3 fruit fly cellular contexts compared by ENCODE assay signal in genomic region chrX:15615426-15615825, dm6.
TF ChIP-seq lines count a peak whose summit lies in the region.

No protein-coding gene starts in this region.

TF ChIP-seq in whole organism, embryonic, 481 proteins besides CTCF, POLR2A, EP300 and RAD21 (continued from another document and continues in another):
- TF ChIP-seq CG30431 (GFP tag; optimal IDR thresholded peaks at IDR 0.05; lab: Kevin White, UChicago) (no peak), Dbx (GFP tag; IDR thresholded peaks at IDR 0.05; lab: Robert Waterston, UW) (no peak), Scr (GFP tag; IDR thresholded peaks at IDR 0.05; lab: Robert Waterston, UW; ENCODE audit: partially characterized antibody) (no peak), CG17359 (tag; optimal IDR thresholded peaks at IDR 0.05; lab: Kevin White, UChicago) (peak; percentile 74), HLHmδ (GFP tag; optimal IDR thresholded peaks at IDR 0.05; lab: Kevin White, UChicago) (no peak), yki (optimal IDR thresholded peaks at IDR 0.05; lab: Kevin White, UChicago) (no peak), CG10959 (GFP tag; IDR thresholded peaks at IDR 0.05; lab: Robert Waterston, UW) (peak; percentile 62; the same call in 1 of the 2 replicates), hkb (optimal IDR thresholded peaks at IDR 0.05; lab: Kevin White, UChicago) (no peak), hkb (GFP tag; IDR thresholded peaks at IDR 0.05; lab: Robert Waterston, UW) (peak; percentile 75), CG4404 (GFP tag; IDR thresholded peaks at IDR 0.05; lab: Robert Waterston, UW) (no peak), Hr78 (GFP tag; optimal IDR thresholded peaks at IDR 0.05; lab: Kevin White, UChicago) (no peak), Lhr (GFP tag; optimal IDR thresholded peaks at IDR 0.05; lab: Kevin White, UChicago) (no peak), pnt (GFP tag; optimal IDR thresholded peaks at IDR 0.05; lab: Kevin White, UChicago) (no peak), CG2199 (GFP tag; IDR thresholded peaks at IDR 0.05; lab: Robert Waterston, UW) (no peak), CG4730 (GFP tag; IDR thresholded peaks at IDR 0.05; lab: Robert Waterston, UW) (0 out of 2 replicates have a peak, but pooled peaks have one; percentile 13), Oaz (GFP tag; IDR thresholded peaks at IDR 0.05; lab: Robert Waterston, UW) (no peak), Doc3 (GFP tag; IDR thresholded peaks at IDR 0.05; lab: Robert Waterston, UW; ENCODE audit: partially characterized antibody) (no peak), btn (GFP tag; optimal IDR thresholded peaks at IDR 0.05; lab: Kevin White, UChicago) (no peak), CG8089 (GFP tag; optimal IDR thresholded peaks at IDR 0.05; lab: Kevin White, UChicago) (no peak), jing (GFP tag; optimal IDR thresholded peaks at IDR 0.05; lab: Kevin White, UChicago) (peak; percentile 19), NK7.1 (GFP tag; optimal IDR thresholded peaks at IDR 0.05; lab: Kevin White, UChicago) (peak; percentile 20), Fer1 (GFP tag; optimal IDR thresholded peaks at IDR 0.05; lab: Kevin White, UChicago) (peak; percentile 29), danr (GFP tag; IDR thresholded peaks at IDR 0.05; lab: Robert Waterston, UW) (no peak), disco-r (GFP tag; optimal IDR thresholded peaks at IDR 0.05; lab: Kevin White, UChicago) (no peak), HmgZ (tag; optimal IDR thresholded peaks at IDR 0.05; lab: Kevin White, UChicago) (no peak), Nf-YA (GFP tag; IDR thresholded peaks at IDR 0.05; lab: Robert Waterston, UW) (no peak), MESR4 (GFP tag; optimal IDR thresholded peaks at IDR 0.05; lab: Kevin White, UChicago) (no peak), Atf3 (GFP tag; optimal IDR thresholded peaks at IDR 0.05; lab: Kevin White, UChicago) (no peak), pros (GFP tag; optimal IDR thresholded peaks at IDR 0.05; lab: Kevin White, UChicago) (no peak), CG4360 (GFP tag; IDR thresholded peaks at IDR 0.05; lab: Robert Waterston, UW) (no peak), gt (GFP tag; IDR thresholded peaks at IDR 0.05; lab: Robert Waterston, UW) (no peak), CG9727 (GFP tag; optimal IDR thresholded peaks at IDR 0.05; lab: Kevin White, UChicago) (peak; percentile 36), lov (optimal IDR thresholded peaks at IDR 0.05; lab: Kevin White, UChicago) (no peak), lov (GFP tag; IDR thresholded peaks at IDR 0.05; lab: Robert Waterston, UW) (no peak), lbe (GFP tag; optimal IDR thresholded peaks at IDR 0.05; lab: Kevin White, UChicago) (no peak), CG4854 (GFP tag; optimal IDR thresholded peaks at IDR 0.05; lab: Kevin White, UChicago) (no peak), CG12219 (GFP tag; optimal IDR thresholded peaks at IDR 0.05; lab: Kevin White, UChicago) (peak; percentile 42), Hey (tag; optimal IDR thresholded peaks at IDR 0.05; lab: Kevin White, UChicago) (no peak), CG34224 (GFP tag; IDR thresholded peaks at IDR 0.05; lab: Robert Waterston, UW; ENCODE audit: partially characterized antibody) (no peak), rib (GFP tag; IDR thresholded peaks at IDR 0.05; lab: Robert Waterston, UW) (no peak), Xbp1 (GFP tag; optimal IDR thresholded peaks at IDR 0.05; lab: Kevin White, UChicago) (peak; percentile 58), salm (tag; optimal IDR thresholded peaks at IDR 0.05; lab: Kevin White, UChicago) (peak; percentile 50), CG8765 (GFP tag; IDR thresholded peaks at IDR 0.05; lab: Robert Waterston, UW) (no peak; the same call in 1 of the 2 replicates), gsb-n (tag; optimal IDR thresholded peaks at IDR 0.05; lab: Kevin White, UChicago) (peak; percentile 39), CG6765 (GFP tag; optimal IDR thresholded peaks at IDR 0.05; lab: Kevin White, UChicago) (no peak), jigr1 (GFP tag; IDR thresholded peaks at IDR 0.05; lab: Robert Waterston, UW) (no peak)

TF ChIP-seq in whole organism, prepupa, 60 proteins besides CTCF, POLR2A, EP300 and RAD21 (continued from another document):
- TF ChIP-seq Smox (GFP tag; optimal IDR thresholded peaks at IDR 0.05; lab: Kevin White, UChicago): peak; percentile 46
- peak; percentile 72 for TF ChIP-seq Eip78C (GFP tag; lab: Kevin White, UChicago)
- peak; percentile 42 for TF ChIP-seq CG34406 (GFP tag; optimal IDR thresholded peaks at IDR 0.05; lab: Kevin White, UChicago)
- TF ChIP-seq CG32006 (GFP tag; optimal IDR thresholded peaks at IDR 0.05; lab: Kevin White, UChicago): peak; percentile 71
- peak; percentile 61 for TF ChIP-seq OdsH (GFP tag; optimal IDR thresholded peaks at IDR 0.05; lab: Kevin White, UChicago)
- no peak for TF ChIP-seq CG6808 (GFP tag; optimal IDR thresholded peaks at IDR 0.05; lab: Kevin White, UChicago)
- TF ChIP-seq CG8632 (GFP tag; optimal IDR thresholded peaks at IDR 0.05; lab: Kevin White, UChicago): peak; percentile 19
- TF ChIP-seq CG8319 (GFP tag; optimal IDR thresholded peaks at IDR 0.05; lab: Kevin White, UChicago): no peak
- TF ChIP-seq Lpt (GFP tag; optimal IDR thresholded peaks at IDR 0.05; lab: Kevin White, UChicago): peak; percentile 61
- TF ChIP-seq CG10631 (GFP tag; optimal IDR thresholded peaks at IDR 0.05; lab: Kevin White, UChicago): peak; percentile 53
- peak; percentile 66 for TF ChIP-seq pdm3 (GFP tag; optimal IDR thresholded peaks at IDR 0.05; lab: Kevin White, UChicago)
- TF ChIP-seq net (GFP tag; optimal IDR thresholded peaks at IDR 0.05; lab: Kevin White, UChicago): peak; percentile 47
- no peak for TF ChIP-seq fd85E (GFP tag; optimal IDR thresholded peaks at IDR 0.05; lab: Kevin White, UChicago)
- TF ChIP-seq Hr4 (GFP tag; optimal IDR thresholded peaks at IDR 0.05; lab: Kevin White, UChicago): peak; percentile 61
- no peak for TF ChIP-seq dsx (GFP tag; optimal IDR thresholded peaks at IDR 0.05; lab: Kevin White, UChicago; ENCODE audit: poor library complexity, severe bottlenecking)
- TF ChIP-seq vri (GFP tag; optimal IDR thresholded peaks at IDR 0.05; lab: Kevin White, UChicago): no peak
- TF ChIP-seq lz (GFP tag; optimal IDR thresholded peaks at IDR 0.05; lab: Kevin White, UChicago): peak; percentile 63
- TF ChIP-seq CG6276 (GFP tag; optimal IDR thresholded peaks at IDR 0.05; lab: Kevin White, UChicago): peak; percentile 53
- TF ChIP-seq Sox102F (GFP tag; optimal IDR thresholded peaks at IDR 0.05; lab: Kevin White, UChicago): peak; percentile 42
- TF ChIP-seq Hr38 (GFP tag; optimal IDR thresholded peaks at IDR 0.05; lab: Kevin White, UChicago): no peak
- TF ChIP-seq acj6 (GFP tag; optimal IDR thresholded peaks at IDR 0.05; lab: Kevin White, UChicago): peak; percentile 49
- peak; percentile 77 for TF ChIP-seq Gug (GFP tag; IDR thresholded peaks at IDR 0.05; lab: Robert Waterston, UW)
- peak; percentile 3 for TF ChIP-seq CG6792 (GFP tag; optimal IDR thresholded peaks at IDR 0.05; lab: Kevin White, UChicago)
- no peak for TF ChIP-seq fkh (GFP tag; optimal IDR thresholded peaks at IDR 0.05; lab: Kevin White, UChicago)
- no peak for TF ChIP-seq Eip93F (GFP tag; optimal IDR thresholded peaks at IDR 0.05; lab: Kevin White, UChicago)
- TF ChIP-seq spab (GFP tag; optimal IDR thresholded peaks at IDR 0.05; lab: Kevin White, UChicago): no peak
- TF ChIP-seq CG4318 (GFP tag; optimal IDR thresholded peaks at IDR 0.05; lab: Kevin White, UChicago): peak; percentile 31
- TF ChIP-seq CG9139 (GFP tag; optimal IDR thresholded peaks at IDR 0.05; lab: Kevin White, UChicago): no peak
- peak; percentile 55 for TF ChIP-seq achi (GFP tag; optimal IDR thresholded peaks at IDR 0.05; lab: Kevin White, UChicago)
- peak; percentile 58 for TF ChIP-seq topi (GFP tag; optimal IDR thresholded peaks at IDR 0.05; lab: Kevin White, UChicago)
- no peak for TF ChIP-seq fd59A (GFP tag; optimal IDR thresholded peaks at IDR 0.05; lab: Kevin White, UChicago)
- TF ChIP-seq Met (GFP tag; optimal IDR thresholded peaks at IDR 0.05; lab: Kevin White, UChicago): peak; percentile 70
- peak; percentile 76 for TF ChIP-seq eg (GFP tag; IDR thresholded peaks at IDR 0.05; lab: Robert Waterston, UW)
- no peak for TF ChIP-seq Sox15 (GFP tag; optimal IDR thresholded peaks at IDR 0.05; lab: Kevin White, UChicago)
- TF ChIP-seq CG3032 (tag; optimal IDR thresholded peaks at IDR 0.05; lab: Kevin White, UChicago): no peak
- peak; percentile 47 for TF ChIP-seq Ets96B (tag; optimal IDR thresholded peaks at IDR 0.05; lab: Kevin White, UChicago)
- no peak for TF ChIP-seq CG11902 (GFP tag; optimal IDR thresholded peaks at IDR 0.05; lab: Kevin White, UChicago)
- peak; percentile 37 for TF ChIP-seq Ets21C (GFP tag; optimal IDR thresholded peaks at IDR 0.05; lab: Kevin White, UChicago)
TF ChIP-seq in whole organism, prepupa: peak in this region for 39.

TF ChIP-seq in whole organism, wandering third instar larva, 38 proteins besides CTCF, POLR2A, EP300 and RAD21 (continued from another document):
- no peak for TF ChIP-seq usp (GFP tag; optimal IDR thresholded peaks at IDR 0.05; lab: Kevin White, UChicago)
- no peak for TF ChIP-seq Dif (GFP tag; optimal IDR thresholded peaks at IDR 0.05; lab: Kevin White, UChicago; ENCODE audit: partially characterized antibody)
TF ChIP-seq in whole organism, wandering third instar larva: peak in this region for 12.
